Fruit fly (Drosophila melanogaster) whole organism, prepupa: Measurements from ENCODE around the gene rst.

ENCODE experiments used
- CG11762 ChIP-seq: fragments of 200-800 bp; sonication (Bioruptor generic); optimal IDR thresholded peaks from 3 replicates; lab custom pipeline; 2016; ENCODE audit warnings: missing biosample characterization, missing genetic modification characterization; ENCODE audit not compliant: insufficient read depth

The rst gene

DNA sequence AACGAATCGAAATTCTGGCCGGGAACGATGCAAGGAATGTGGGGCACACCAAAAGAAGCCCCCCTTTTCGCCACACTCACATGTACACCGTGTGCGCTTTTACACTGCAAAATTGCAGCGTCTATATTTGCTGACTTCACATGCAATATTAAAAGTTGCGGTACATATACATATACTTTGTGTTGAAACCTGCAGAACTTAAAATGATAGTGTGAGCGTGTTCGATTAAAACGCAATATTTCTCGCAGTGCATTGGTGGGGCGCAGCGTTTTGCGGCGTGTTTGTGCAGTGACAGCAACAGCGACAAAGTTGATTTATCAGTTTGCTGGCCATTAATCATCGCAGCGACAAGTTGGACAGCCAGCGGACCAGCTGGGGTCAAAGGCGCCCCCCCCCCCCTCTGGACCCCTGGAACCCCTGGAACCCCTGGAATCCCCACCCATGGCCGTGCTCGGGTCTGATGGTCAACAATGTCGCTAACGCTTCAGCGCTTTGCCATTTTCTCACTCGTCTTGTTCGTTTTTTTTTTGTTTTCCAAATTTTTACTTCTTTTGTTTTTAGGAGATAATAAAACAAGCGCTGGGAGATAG, 66.4 kb downstream of the rst start (continued):
- TF ChIP-seq CG11762 (GFP tag; lab: Kevin White, UChicago): no peak
- TF ChIP-seq, all 60 proteins: peak for 24
